Worm (Caenorhabditis elegans) whole organism, L4 larva: ENCODE measurements around the gene osm-9.

Source experiments
- Y48G9A.11 ChIP-seq: fragments of 200-800 bp; sonication (Bioruptor generic); IDR thresholded peaks from 2 replicates; pipeline ENCODE4 v1.3.6; 2022; ENCODE audit warnings: missing genetic modification reagents, missing genetic modification characterization, missing compliant biosample characterization
- aly-2 ChIP-seq: sonication (generic microtip); optimal IDR thresholded peaks from 2 replicates; lab custom pipeline; 2018; ENCODE audit warnings: missing biosample characterization, missing genetic modification characterization
- dve-1 ChIP-seq: sonication (generic microtip); optimal IDR thresholded peaks from 2 replicates; lab custom pipeline; 2017; ENCODE audit warnings: antibody characterized with exemption, mild to moderate bottlenecking, missing genetic modification characterization, missing compliant biosample characterization; ENCODE audit not compliant: insufficient read depth
- mep-1 ChIP-seq: fragments of 150-350 bp; sonication (generic microtip); optimal IDR thresholded peaks from 3 replicates; lab custom pipeline; 2014; ENCODE audit warnings: missing biosample characterization, missing genetic modification characterization
- nhr-11 ChIP-seq: fragments of 150-350 bp; optimal IDR thresholded peaks from 2 replicates; lab custom pipeline; 2014; ENCODE audit warnings: missing biosample characterization, missing genetic modification characterization
- nhr-25 ChIP-seq: sonication (generic microtip); optimal IDR thresholded peaks from 2 replicates; lab custom pipeline; 2017; ENCODE audit warnings: missing genetic modification characterization, mild to moderate bottlenecking, missing compliant biosample characterization, antibody characterized with exemption, moderate library complexity, borderline replicate concordance; ENCODE audit not compliant: insufficient read depth
- php-3 ChIP-seq: fragments of 200-800 bp; sonication (Bioruptor generic); IDR thresholded peaks from 2 replicates; pipeline ENCODE4 v1.3.6; 2022; ENCODE audit warnings: missing genetic modification reagents, missing genetic modification characterization, missing compliant biosample characterization
- pqm-1 ChIP-seq: sonication (generic microtip); optimal IDR thresholded peaks from 2 replicates; lab custom pipeline; 2017; ENCODE audit warnings: missing biosample characterization, missing genetic modification characterization
- sdz-12 ChIP-seq: fragments of 200-800 bp; sonication (Bioruptor generic); optimal IDR thresholded peaks from 2 replicates; lab custom pipeline; 2018; ENCODE audit warnings: mild to moderate bottlenecking, missing genetic modification characterization, missing compliant biosample characterization
- unc-130 ChIP-seq: sonication (generic microtip); optimal IDR thresholded peaks from 2 replicates; lab custom pipeline; 2016; ENCODE audit warnings: missing genetic modification reagents, missing genetic modification characterization, missing compliant biosample characterization
- unc-62 ChIP-seq, 3 experiments: fragments of 150-350 bp in 1 of 3; sonication (generic microtip); optimal IDR thresholded peaks in 2 of 3; peaks in 1 of 3; 1 replicate in 1 of 3; 2 replicates in 2 of 3; lab custom pipeline; 2014 to 2017; ENCODE audit warnings: missing biosample characterization in 3 of 3, missing genetic modification characterization in 3 of 3, missing genetic modification reagents in 3 of 3, missing genotype in 1 of 3
- zag-1 ChIP-seq: fragments of 150-350 bp; optimal IDR thresholded peaks from 2 replicates; lab custom pipeline; 2014; ENCODE audit warnings: missing biosample characterization, missing genetic modification characterization
- ztf-11 ChIP-seq: fragments of 150-350 bp; optimal IDR thresholded peaks from 2 replicates; lab custom pipeline; 2014; ENCODE audit warnings: missing biosample characterization, missing genetic modification characterization

DNA sequence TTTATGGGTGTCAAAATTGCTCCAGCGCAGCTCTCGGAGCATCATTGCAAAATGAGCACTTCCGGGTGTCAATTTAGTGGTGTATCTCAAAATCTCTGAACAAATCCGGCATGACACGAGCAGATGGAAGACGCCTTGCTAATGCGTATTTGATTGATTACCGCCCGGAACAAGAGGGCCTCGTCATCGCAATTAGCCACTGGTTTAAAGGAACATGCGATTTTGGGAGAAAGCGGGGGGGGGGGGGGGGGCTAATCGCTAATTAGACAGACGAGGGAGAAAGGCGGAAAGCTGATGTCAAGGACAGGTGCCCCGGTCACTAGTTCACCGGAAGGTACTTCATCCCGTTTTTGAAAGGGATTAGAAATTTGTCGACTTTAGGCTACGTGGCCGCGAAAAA is 35.5 kb downstream of the osm-9 start:
- no peak for TF ChIP-seq zag-1 (tag; lab: Kevin White, UChicago)
- no peak for TF ChIP-seq dve-1 (tag; lab: Kevin White, UChicago)
- TF ChIP-seq ztf-11 (tag; lab: Kevin White, UChicago), result no peak
- no peak for TF ChIP-seq pqm-1 (tag; lab: Kevin White, UChicago)
- no peak for TF ChIP-seq mep-1
- TF ChIP-seq nhr-25 (tag; lab: Kevin White, UChicago), result no peak
- no peak for TF ChIP-seq Y48G9A.11 (GFP tag; lab: Robert Waterston, UW)
- no peak for TF ChIP-seq php-3
- no peak for TF ChIP-seq unc-130 (GFP tag; lab: Kevin White, UChicago)
- no peak for TF ChIP-seq nhr-11 (tag; lab: Kevin White, UChicago)
- TF ChIP-seq aly-2 (tag; lab: Kevin White, UChicago), result no peak
- TF ChIP-seq unc-62 (GFP tag; optimal IDR thresholded peaks at IDR 0.05 in 1 of 2; lab: Kevin White, UChicago), result no peak
- no peak for TF ChIP-seq unc-62 (tag; optimal IDR thresholded peaks at IDR 0.05; lab: Kevin White, UChicago)
- no peak for TF ChIP-seq sdz-12 (GFP tag; lab: Kevin White, UChicago)
